Worm (Caenorhabditis elegans) whole organism, late embryonic: ENCODE data around the gene mnp-1.

Experiments used
- C38D4.7 ChIP-seq: fragments of 200-800 bp; sonication (Bioruptor generic); optimal IDR thresholded peaks from 2 replicates; lab custom pipeline; 2018; ENCODE audit warnings: mild to moderate bottlenecking, missing genetic modification characterization, moderate library complexity, missing compliant biosample characterization
- F13H6.1 ChIP-seq: sonication (generic microtip); optimal IDR thresholded peaks from 2 replicates; lab custom pipeline; 2016; ENCODE audit warnings: missing genetic modification characterization, missing compliant biosample characterization
- K02D7.2 ChIP-seq: sonication (generic microtip); optimal IDR thresholded peaks from 2 replicates; lab custom pipeline; 2017; ENCODE audit warnings: mild to moderate bottlenecking, missing genetic modification characterization, missing compliant biosample characterization
- K09A11.1 ChIP-seq: sonication (generic microtip); optimal IDR thresholded peaks from 2 replicates; lab custom pipeline; 2017; ENCODE audit warnings: antibody characterized with exemption, mild to moderate bottlenecking, missing genetic modification characterization, missing compliant biosample characterization; ENCODE audit not compliant: insufficient read depth
- ceh-14 ChIP-seq: sonication (generic microtip); optimal IDR thresholded peaks from 2 replicates; lab custom pipeline; 2016; ENCODE audit warnings: missing genotype, missing genetic modification characterization, missing compliant biosample characterization
- ceh-18 ChIP-seq: sonication (generic microtip); optimal IDR thresholded peaks from 2 replicates; lab custom pipeline; 2016; ENCODE audit warnings: missing genetic modification characterization, missing compliant biosample characterization
- ceh-2 ChIP-seq: sonication (generic microtip); optimal IDR thresholded peaks from 2 replicates; lab custom pipeline; 2016; ENCODE audit warnings: missing genotype, missing genetic modification characterization, missing compliant biosample characterization
- ceh-30 ChIP-seq: fragments of 150-350 bp; optimal IDR thresholded peaks from 2 replicates; lab custom pipeline; 2014; ENCODE audit warnings: missing biosample characterization, missing genetic modification characterization
- ceh-31 ChIP-seq: sonication (generic microtip); optimal IDR thresholded peaks from 2 replicates; lab custom pipeline; 2016; ENCODE audit warnings: missing genetic modification characterization, missing compliant biosample characterization
- ceh-34 ChIP-seq: sonication (generic microtip); optimal IDR thresholded peaks from 2 replicates; lab custom pipeline; 2016; ENCODE audit warnings: mild to moderate bottlenecking, missing genetic modification characterization, missing compliant biosample characterization
- ceh-48 ChIP-seq: sonication (generic microtip); optimal IDR thresholded peaks from 2 replicates; lab custom pipeline; 2016; ENCODE audit warnings: missing genetic modification characterization, inconsistent platforms, missing compliant biosample characterization
- ceh-9 ChIP-seq: sonication (generic microtip); optimal IDR thresholded peaks from 2 replicates; lab custom pipeline; 2016; ENCODE audit warnings: mild to moderate bottlenecking, missing genetic modification characterization, inconsistent platforms, missing compliant biosample characterization
- dve-1 ChIP-seq: sonication (generic microtip); optimal IDR thresholded peaks from 2 replicates; lab custom pipeline; 2017; ENCODE audit warnings: antibody characterized with exemption, mild to moderate bottlenecking, missing genetic modification characterization, missing compliant biosample characterization
- elt-4 ChIP-seq: sonication (generic microtip); optimal IDR thresholded peaks from 2 replicates; lab custom pipeline; 2016; ENCODE audit warnings: missing genetic modification characterization, missing compliant biosample characterization
- fax-1 ChIP-seq: sonication (generic microtip); optimal IDR thresholded peaks from 2 replicates; lab custom pipeline; 2016; ENCODE audit warnings: missing genotype, missing genetic modification characterization, missing compliant biosample characterization
- fkh-6 ChIP-seq: sonication (generic microtip); optimal IDR thresholded peaks from 2 replicates; lab custom pipeline; 2016; ENCODE audit warnings: missing genetic modification characterization, missing compliant biosample characterization
- hlh-13 ChIP-seq: fragments of 200-800 bp; sonication (Bioruptor generic); optimal IDR thresholded peaks from 2 replicates; lab custom pipeline; 2018; ENCODE audit warnings: mild to moderate bottlenecking, missing genetic modification characterization, missing compliant biosample characterization
- nfya-1 ChIP-seq: sonication (generic microtip); optimal IDR thresholded peaks from 2 replicates; lab custom pipeline; 2017; ENCODE audit warnings: missing genetic modification characterization, mild to moderate bottlenecking, missing compliant biosample characterization, antibody characterized with exemption, moderate library complexity
- nhr-11 ChIP-seq: fragments of 150-350 bp; optimal IDR thresholded peaks from 2 replicates; lab custom pipeline; 2014; ENCODE audit warnings: missing biosample characterization, missing genetic modification characterization
- nhr-232 ChIP-seq: sonication (generic microtip); optimal IDR thresholded peaks from 2 replicates; lab custom pipeline; 2016; ENCODE audit warnings: missing genetic modification characterization, missing compliant biosample characterization
- npax-4 ChIP-seq: sonication (generic microtip); optimal IDR thresholded peaks from 2 replicates; lab custom pipeline; 2016; ENCODE audit warnings: missing genetic modification characterization, missing compliant biosample characterization
- odd-2 ChIP-seq: sonication (generic microtip); optimal IDR thresholded peaks from 2 replicates; lab custom pipeline; 2017; ENCODE audit warnings: antibody characterized with exemption, mild to moderate bottlenecking, missing genetic modification characterization, missing compliant biosample characterization
- pag-3 ChIP-seq: sonication (generic microtip); optimal IDR thresholded peaks from 2 replicates; lab custom pipeline; 2016; ENCODE audit warnings: missing compliant biosample characterization, missing genetic modification characterization, borderline replicate concordance
- pha-2 ChIP-seq: sonication (generic microtip); optimal IDR thresholded peaks from 2 replicates; lab custom pipeline; 2017; ENCODE audit warnings: mild to moderate bottlenecking, missing genetic modification characterization, missing compliant biosample characterization
- pha-4 ChIP-seq: fragments of 150-350 bp; optimal IDR thresholded peaks from 2 replicates; lab custom pipeline; 2018; ENCODE audit warnings: missing biosample characterization, missing genetic modification reagents, missing genetic modification characterization
- pqm-1 ChIP-seq: sonication (generic microtip); optimal IDR thresholded peaks from 2 replicates; lab custom pipeline; 2016; ENCODE audit warnings: missing genetic modification characterization, missing compliant biosample characterization
- pros-1 ChIP-seq: fragments of 150-350 bp; optimal IDR thresholded peaks from 2 replicates; lab custom pipeline; 2014; ENCODE audit warnings: missing biosample characterization, missing genetic modification reagents, missing genetic modification characterization
- ref-2 ChIP-seq: sonication (generic microtip); optimal IDR thresholded peaks from 2 replicates; lab custom pipeline; 2016; ENCODE audit warnings: missing genetic modification characterization, missing compliant biosample characterization
- rnt-1 ChIP-seq: sonication (generic microtip); optimal IDR thresholded peaks from 2 replicates; lab custom pipeline; 2016; ENCODE audit warnings: missing genetic modification characterization, missing compliant biosample characterization
- sdc-2 ChIP-seq: sonication (generic microtip); optimal IDR thresholded peaks from 2 replicates; lab custom pipeline; 2016; ENCODE audit warnings: missing genotype, missing genetic modification characterization, missing compliant biosample characterization
- sox-2 ChIP-seq: fragments of 200-800 bp; sonication (Bioruptor generic); IDR thresholded peaks from 2 replicates; pipeline ENCODE4 v1.3.6; 2022; ENCODE audit warnings: missing genetic modification reagents, missing genetic modification characterization, missing compliant biosample characterization
- sox-4 ChIP-seq: sonication (generic microtip); optimal IDR thresholded peaks from 2 replicates; lab custom pipeline; 2017; ENCODE audit warnings: mild to moderate bottlenecking, missing genetic modification characterization, inconsistent platforms, missing compliant biosample characterization
- syd-9 ChIP-seq: sonication (generic microtip); optimal IDR thresholded peaks from 2 replicates; lab custom pipeline; 2016; ENCODE audit warnings: mild to moderate bottlenecking, missing genetic modification characterization, moderate library complexity, missing compliant biosample characterization
- ttx-3 ChIP-seq: sonication (generic microtip); optimal IDR thresholded peaks from 2 replicates; lab custom pipeline; 2016; ENCODE audit warnings: missing genetic modification reagents, missing genetic modification characterization, missing compliant biosample characterization
- unc-42 ChIP-seq: sonication (generic microtip); optimal IDR thresholded peaks from 2 replicates; lab custom pipeline; 2016; ENCODE audit warnings: missing genotype, missing genetic modification characterization, missing compliant biosample characterization
- unc-86 ChIP-seq: sonication (generic microtip); optimal IDR thresholded peaks from 2 replicates; lab custom pipeline; 2016; ENCODE audit warnings: missing genetic modification characterization, missing compliant biosample characterization

The mnp-1 gene

DNA sequence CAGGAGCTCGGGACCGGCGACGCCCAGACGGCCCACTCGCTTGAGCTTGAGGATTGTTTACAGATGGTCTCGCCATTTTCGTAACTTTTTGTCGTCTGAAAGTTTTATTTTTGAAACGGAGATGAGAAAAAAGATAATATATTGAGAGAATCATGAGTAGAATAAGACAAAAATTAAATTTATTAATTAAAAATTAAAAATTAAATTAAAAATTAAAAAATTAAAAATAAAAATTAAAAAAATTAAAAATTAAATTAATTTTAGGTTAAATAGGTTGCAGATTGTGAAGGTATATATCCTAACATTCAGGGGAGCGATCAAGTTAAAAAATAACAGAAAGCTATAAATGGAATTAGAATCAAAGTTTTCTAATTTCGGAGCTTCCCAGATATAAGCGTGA, 23.3 kb downstream of the mnp-1 start, which contains the start of gene B0284.3:
B0284.3 (minus strand) TSS at position 101 of the 400 bp plus-strand sequence.
- TF ChIP-seq sdc-2 (tag; lab: Kevin White, UChicago) (no peak), nhr-232 (tag; lab: Kevin White, UChicago) (no peak), rnt-1 (tag; lab: Kevin White, UChicago) (no peak), ceh-14 (tag; lab: Kevin White, UChicago) (no peak), pros-1 (tag; lab: Kevin White, UChicago) (no peak), npax-4 (tag; lab: Kevin White, UChicago) (no peak), ceh-48 (tag; lab: Kevin White, UChicago) (no peak), pha-4 (tag; lab: Kevin White, UChicago) (no peak), pha-2 (tag; lab: Kevin White, UChicago) (no peak), ceh-18 (tag; lab: Kevin White, UChicago) (no peak)

DNA sequence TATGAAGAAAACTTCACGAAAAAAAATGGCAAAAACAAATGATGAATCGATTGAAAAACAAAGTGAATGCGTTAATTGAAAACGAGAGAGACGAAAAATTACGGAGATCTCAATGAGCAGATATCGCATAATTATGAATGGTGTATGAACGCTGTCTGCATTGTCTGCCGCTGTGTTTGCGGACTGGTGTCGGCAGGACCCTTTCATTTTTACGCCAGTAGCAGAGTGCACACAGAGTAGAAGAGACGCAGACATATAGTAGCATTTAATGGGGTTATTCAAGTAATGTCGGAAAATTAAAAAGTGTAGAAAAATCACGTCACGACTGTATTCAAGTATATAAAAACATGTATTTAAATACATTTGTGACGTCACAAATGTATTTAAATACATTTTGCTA, 24.4 kb downstream of the mnp-1 start:
- TF ChIP-seq unc-86 (tag; lab: Kevin White, UChicago): no peak
- peak; percentile 31 for TF ChIP-seq nfya-1
- peak; percentile 24 for TF ChIP-seq sox-2 (GFP tag; lab: Robert Waterston, UW)
- peak; percentile 60 for TF ChIP-seq ceh-31 (tag; lab: Kevin White, UChicago)
- TF ChIP-seq pros-1 (tag; lab: Kevin White, UChicago): no peak
- TF ChIP-seq unc-42 (tag; lab: Kevin White, UChicago): peak; percentile 60

DNA sequence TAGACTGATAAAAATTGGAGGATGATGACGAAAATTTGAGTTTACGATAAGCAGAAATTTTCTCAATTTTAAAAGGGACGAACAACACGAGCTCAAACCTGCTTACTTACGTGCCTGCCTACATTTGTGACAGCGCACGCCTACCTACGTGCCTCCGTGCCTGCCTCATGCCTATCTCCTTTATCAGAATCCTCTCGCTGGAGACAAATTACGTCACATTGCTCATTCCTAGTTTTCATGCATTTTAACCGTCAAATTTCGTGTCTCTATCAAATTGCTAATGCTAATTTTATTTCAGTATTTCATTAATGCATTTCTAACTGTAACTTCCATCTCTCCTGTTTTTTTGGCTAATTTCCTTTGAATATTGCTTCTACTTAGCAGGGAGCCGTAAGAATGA, 24.9 kb downstream of the mnp-1 start, which contains the start of gene pals-27:
pals-27 (plus strand) TSS at position 301 of the 400 bp plus-strand sequence.
- TF ChIP-seq F13H6.1 (tag; lab: Kevin White, UChicago) (no peak), syd-9 (tag; lab: Kevin White, UChicago) (no peak), K09A11.1 (tag; lab: Kevin White, UChicago) (no peak), pha-2 (tag; lab: Kevin White, UChicago) (no peak), ttx-3 (tag; lab: Kevin White, UChicago) (no peak), ceh-2 (tag; lab: Kevin White, UChicago) (no peak), nhr-11 (no peak), ceh-31 (tag; lab: Kevin White, UChicago) (no peak), pag-3 (no peak), ceh-9 (tag; lab: Kevin White, UChicago) (no peak), ref-2 (tag; lab: Kevin White, UChicago) (no peak), npax-4 (tag; lab: Kevin White, UChicago) (no peak), fkh-6 (tag; lab: Kevin White, UChicago) (no peak), sox-4 (no peak), ceh-34 (tag; lab: Kevin White, UChicago) (no peak)

DNA sequence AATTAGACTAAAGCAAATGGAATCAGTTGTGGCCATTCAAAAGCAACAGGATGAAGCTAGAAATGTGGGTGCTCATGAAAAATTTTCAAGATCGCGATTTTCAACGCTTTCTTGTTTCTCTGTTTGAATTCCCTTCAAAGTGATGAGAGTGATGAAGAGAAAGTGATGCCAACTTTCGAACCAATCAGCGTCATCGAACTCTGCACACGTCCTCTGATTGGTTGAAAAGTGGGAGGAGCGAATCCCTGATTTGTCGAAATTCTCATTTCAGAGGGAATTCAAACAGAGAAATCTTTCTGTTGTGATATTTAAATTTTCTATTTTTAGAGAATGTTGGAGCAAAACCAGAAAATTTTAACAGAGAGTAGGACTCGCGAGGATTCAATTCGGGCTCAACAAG, 25.7 kb downstream of the mnp-1 start:
- TF ChIP-seq C38D4.7 (GFP tag; lab: Kevin White, UChicago) (no peak), nfya-1 (peak; percentile 76)

DNA sequence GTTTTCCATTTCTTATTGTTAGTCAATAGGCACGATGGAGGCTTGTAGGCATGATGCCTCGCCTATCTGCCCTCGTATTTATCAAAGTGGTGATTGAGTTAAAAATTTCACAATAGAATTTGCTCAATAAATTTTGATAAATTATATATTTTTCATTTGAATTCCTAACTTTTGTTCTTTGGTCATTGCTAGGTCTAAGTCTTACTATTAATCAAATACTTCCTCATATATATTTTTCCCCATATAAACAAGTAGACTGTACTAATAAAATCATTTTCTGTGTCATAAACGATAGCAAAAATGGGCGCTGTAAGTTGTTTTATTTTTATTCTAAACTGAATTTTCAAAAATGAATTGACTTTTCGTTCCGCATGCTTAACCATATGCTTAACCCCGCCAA, 28.1 kb downstream of the mnp-1 start, which contains the start of gene pals-28:
pals-28 (plus strand) TSS at position 301 of the 400 bp plus-strand sequence.
- TF ChIP-seq ceh-9 (tag; lab: Kevin White, UChicago): no peak
- no peak for TF ChIP-seq elt-4
- no peak for TF ChIP-seq F13H6.1 (tag; lab: Kevin White, UChicago)
- TF ChIP-seq fax-1 (tag; lab: Kevin White, UChicago): no peak
- TF ChIP-seq dve-1 (tag; lab: Kevin White, UChicago): no peak
- no peak for TF ChIP-seq K02D7.2 (tag; lab: Kevin White, UChicago)
- TF ChIP-seq pha-2 (tag; lab: Kevin White, UChicago): no peak
- TF ChIP-seq odd-2 (tag; lab: Kevin White, UChicago): no peak
- TF ChIP-seq ceh-30 (tag; lab: Kevin White, UChicago): no peak
- no peak for TF ChIP-seq nfya-1
- no peak for TF ChIP-seq ceh-48 (tag; lab: Kevin White, UChicago)
- no peak for TF ChIP-seq sdc-2 (tag; lab: Kevin White, UChicago)
- no peak for TF ChIP-seq ceh-31 (tag; lab: Kevin White, UChicago)
- no peak for TF ChIP-seq pqm-1
- TF ChIP-seq ceh-18 (tag; lab: Kevin White, UChicago): no peak
- no peak for TF ChIP-seq unc-86 (tag; lab: Kevin White, UChicago)
- TF ChIP-seq hlh-13 (GFP tag; lab: Kevin White, UChicago): no peak
